Worm (Caenorhabditis elegans): Measurements from ENCODE around the gene ceh-49.

Gene ceh-49

ce11 chrV:6107474-6107873 lies 12.5 kb downstream of the ceh-49 start, which contains the start of gene cwf-19L1 (continued):
- TF ChIP-seq daf-16 (GFP tag; optimal IDR thresholded peaks at IDR 0.05) (no peak), daf-16 (tag; optimal IDR thresholded peaks at IDR 0.05) (peak; percentile 48), ceh-32 (tag; optimal IDR thresholded peaks at IDR 0.05; ENCODE audit: poor library complexity) (no peak), lir-3 (tag; optimal IDR thresholded peaks at IDR 0.05) (no peak), zfp-3 (GFP tag; conservative IDR thresholded peaks at IDR 0.05) (0 out of 2 replicates have a peak, but pooled peaks have one; percentile 11), lin-38 (GFP tag; IDR thresholded peaks at IDR 0.05) (peak; percentile 44; the same call in 1 of the 2 replicates), dpl-1 (GFP tag; optimal IDR thresholded peaks at IDR 0.05) (peak; percentile 93), nhr-48 (tag; optimal IDR thresholded peaks at IDR 0.05) (peak; percentile 17), Y48G9A.11 (GFP tag; IDR thresholded peaks at IDR 0.05) (no peak)

ce11 chrV:6105374-6105773 lies 14.6 kb downstream of the ceh-49 start, which contains the start of gene atf-8:
Gene atf-8, plus strand, starts transcription at chrV:6105607.
- TF ChIP-seq nhr-25 (tag; optimal IDR thresholded peaks at IDR 0.05; ENCODE audit: borderline replicate concordance, insufficient read depth) (peak; percentile 27), set-16 (GFP tag; IDR thresholded peaks at IDR 0.05) (peak; percentile 53), daf-16 (GFP tag; optimal IDR thresholded peaks at IDR 0.05) (no peak), daf-16 (tag; optimal IDR thresholded peaks at IDR 0.05) (no peak), hlh-11 (tag; optimal IDR thresholded peaks at IDR 0.05) (peak; percentile 31)

ce11 chrV:6103429-6103828 lies 16.6 kb downstream of the ceh-49 start, which contains the start of gene Y38A10A.11:
Gene Y38A10A.11, minus strand, starts transcription at chrV:6103529.
- no peak for TF ChIP-seq nhr-77 (tag; optimal IDR thresholded peaks at IDR 0.05)
- no peak for TF ChIP-seq F49E8.2 (tag; optimal IDR thresholded peaks at IDR 0.05; ENCODE audit: borderline replicate concordance)
- no peak for TF ChIP-seq nhr-237 (tag; optimal IDR thresholded peaks at IDR 0.05)
- TF ChIP-seq sdz-12 (GFP tag; optimal IDR thresholded peaks at IDR 0.05) = no peak
- no peak for TF ChIP-seq arid-1 (GFP tag; conservative IDR thresholded peaks at IDR 0.05)
- TF ChIP-seq snpc-1.2 (GFP tag; IDR thresholded peaks at IDR 0.05) = no peak
- TF ChIP-seq nhr-11 (tag; optimal IDR thresholded peaks at IDR 0.05) = no peak
- no peak for TF ChIP-seq hlh-30 (tag; optimal IDR thresholded peaks at IDR 0.05; ENCODE audit: insufficient read depth)
- no peak for TF ChIP-seq nhr-25 (tag; optimal IDR thresholded peaks at IDR 0.05; ENCODE audit: borderline replicate concordance, insufficient read depth)
- no peak for TF ChIP-seq vab-7 (GFP tag; IDR thresholded peaks at IDR 0.05)
- TF ChIP-seq lsy-2 (tag; optimal IDR thresholded peaks at IDR 0.05) = no peak
- no peak for TF ChIP-seq saeg-2 (GFP tag; IDR thresholded peaks at IDR 0.05)
- no peak for TF ChIP-seq spr-3 (GFP tag; optimal IDR thresholded peaks at IDR 0.05)
- TF ChIP-seq ceh-20 (GFP tag; IDR thresholded peaks at IDR 0.05) = no peak
- TF ChIP-seq pha-4 (GFP tag; IDR thresholded peaks at IDR 0.05) = no peak
- TF ChIP-seq pha-4 (tag; optimal IDR thresholded peaks at IDR 0.05) = no peak
- no peak for TF ChIP-seq ces-1 (GFP tag; optimal IDR thresholded peaks at IDR 0.05)
- TF ChIP-seq D1046.2 (GFP tag; IDR thresholded peaks at IDR 0.05) = no peak
- no peak for TF ChIP-seq zfp-3 (GFP tag; conservative IDR thresholded peaks at IDR 0.05)

ce11 chrV:6101243-6101898 lies 18.6 kb downstream of the ceh-49 start:
- TF ChIP-seq pqm-1 (tag; optimal IDR thresholded peaks at IDR 0.05) (peak; percentile 39), fos-1 (tag; optimal IDR thresholded peaks at IDR 0.05) (no peak), unc-62 (GFP tag; optimal IDR thresholded peaks at IDR 0.05 in 1 of 2) (peak in 1 of 2 experiments; percentile 49), unc-62 (tag; optimal IDR thresholded peaks at IDR 0.05) (no peak), egl-43 (GFP tag; IDR thresholded peaks at IDR 0.05) (no peak), R02D3.7 (tag; optimal IDR thresholded peaks at IDR 0.05) (no peak), daf-8 (GFP tag; IDR thresholded peaks at IDR 0.05) (no peak), hlh-30 (tag; optimal IDR thresholded peaks at IDR 0.05; ENCODE audit: insufficient read depth) (no peak), nhr-28 (tag; optimal IDR thresholded peaks at IDR 0.05) (peak; percentile 17), T20F7.1 (GFP tag; optimal IDR thresholded peaks at IDR 0.05) (no peak), lir-3 (tag; optimal IDR thresholded peaks at IDR 0.05) (no peak), Y75B8A.6 (GFP tag; IDR thresholded peaks at IDR 0.05) (no peak), madf-9 (GFP tag; conservative IDR thresholded peaks at IDR 0.05) (no peak), mxl-3 (GFP tag; optimal IDR thresholded peaks at IDR 0.05) (no peak), zfp-2 (tag; optimal IDR thresholded peaks at IDR 0.05) (no peak), daf-16 (GFP tag; optimal IDR thresholded peaks at IDR 0.05) (no peak), daf-16 (tag; optimal IDR thresholded peaks at IDR 0.05) (peak; percentile 74), dve-1 (tag; optimal IDR thresholded peaks at IDR 0.05; ENCODE audit: insufficient read depth) (peak; percentile 43), F26F4.8 (GFP tag; conservative IDR thresholded peaks at IDR 0.05) (no peak), Y48G9A.11 (GFP tag; IDR thresholded peaks at IDR 0.05) (no peak), sdz-12 (GFP tag; optimal IDR thresholded peaks at IDR 0.05) (no peak)

Measured in whole organism, L4 larva.